Fruit fly (Drosophila melanogaster): ENCODE measurements around the gene ben.

ben gene

dm6 chrX:13995977-13996723 is at the start of gene ben:
ben (plus strand) TSS chrX:13996345.
- no peak for TF ChIP-seq CG8478 (optimal IDR thresholded peaks at IDR 0.05)
- no peak for TF ChIP-seq CTCF (optimal IDR thresholded peaks at IDR 0.05)

- no peak for TF ChIP-seq CTCF (optimal IDR thresholded peaks at IDR 0.05)
- no peak for TF ChIP-seq CG8478 (optimal IDR thresholded peaks at IDR 0.05)
Observed at dm6 chrX:13948131-13948804, 47.9 kb upstream of the ben start.

- TF ChIP-seq CTCF (optimal IDR thresholded peaks at IDR 0.05) = no peak
- no peak for TF ChIP-seq CG8478 (optimal IDR thresholded peaks at IDR 0.05)
Observed at dm6 chrX:13948805-13949361, 47.3 kb upstream of the ben start.

dm6 chrX:13951403-13951802 is 44.7 kb upstream of the ben start:
- TF ChIP-seq CTCF (optimal IDR thresholded peaks at IDR 0.05) (no peak), CG8478 (optimal IDR thresholded peaks at IDR 0.05) (no peak)

dm6 chrX:13954286-13954685 is 41.9 kb upstream of the ben start:
- TF ChIP-seq CTCF (optimal IDR thresholded peaks at IDR 0.05) (no peak), CG8478 (optimal IDR thresholded peaks at IDR 0.05) (no peak)

- TF ChIP-seq CG8478 (optimal IDR thresholded peaks at IDR 0.05) = no peak
- TF ChIP-seq CTCF (optimal IDR thresholded peaks at IDR 0.05) = no peak
Observed at dm6 chrX:13954936-13955335, 41.2 kb upstream of the ben start, which contains the start of gene CG11068. CG11068 (plus strand) TSS chrX:13955236.

- TF ChIP-seq CTCF (optimal IDR thresholded peaks at IDR 0.05) (no peak), CG8478 (optimal IDR thresholded peaks at IDR 0.05) (no peak)
Observed at dm6 chrX:13964822-13965221, 31.3 kb upstream of the ben start.

dm6 chrX:13972402-13972994 is 23.6 kb upstream of the ben start:
- TF ChIP-seq CTCF (optimal IDR thresholded peaks at IDR 0.05) (no peak), CG8478 (optimal IDR thresholded peaks at IDR 0.05) (no peak)

- TF ChIP-seq CTCF (optimal IDR thresholded peaks at IDR 0.05) = no peak
- no peak for TF ChIP-seq CG8478 (optimal IDR thresholded peaks at IDR 0.05)
Observed at dm6 chrX:13980271-13980670, 15.9 kb upstream of the ben start.

dm6 chrX:13983057-13983456 is 13.1 kb upstream of the ben start:
- no peak for TF ChIP-seq CTCF (optimal IDR thresholded peaks at IDR 0.05)
- no peak for TF ChIP-seq CG8478 (optimal IDR thresholded peaks at IDR 0.05)

dm6 chrX:13986496-13986895 is 9.6 kb upstream of the ben start:
- no peak for TF ChIP-seq CTCF (optimal IDR thresholded peaks at IDR 0.05)
- no peak for TF ChIP-seq CG8478 (optimal IDR thresholded peaks at IDR 0.05)

- TF ChIP-seq CG8478 (optimal IDR thresholded peaks at IDR 0.05) (no peak), CTCF (optimal IDR thresholded peaks at IDR 0.05) (no peak)
Observed at dm6 chrX:13988861-13989260, 7.3 kb upstream of the ben start.

- TF ChIP-seq CG8478 (optimal IDR thresholded peaks at IDR 0.05) = no peak
- no peak for TF ChIP-seq CTCF (optimal IDR thresholded peaks at IDR 0.05)
Observed at dm6 chrX:13990474-13991221, 5.5 kb upstream of the ben start, which contains the start of gene mamo. mamo (minus strand) TSS chrX:13990527.

- TF ChIP-seq CG8478 (optimal IDR thresholded peaks at IDR 0.05) (no peak), CTCF (optimal IDR thresholded peaks at IDR 0.05) (no peak)
Observed at dm6 chrX:13993144-13993700, 2.9 kb upstream of the ben start.

All from S2 (cell line).